Fruit fly (Drosophila melanogaster): ENCODE measurements around the gene Pisd.

- TF ChIP-seq CG12768 (GFP tag; optimal IDR thresholded peaks at IDR 0.05) (no peak), cic (GFP tag; optimal IDR thresholded peaks at IDR 0.05) (no peak), pad (GFP tag; optimal IDR thresholded peaks at IDR 0.05) (no peak), CG5204 (GFP tag; optimal IDR thresholded peaks at IDR 0.05) (no peak), Mnt (GFP tag; optimal IDR thresholded peaks at IDR 0.05) (no peak), kay (GFP tag; ENCODE audit: borderline replicate concordance) (no peak), Crg-1 (GFP tag; optimal IDR thresholded peaks at IDR 0.05) (no peak), toe (GFP tag; optimal IDR thresholded peaks at IDR 0.05) (no peak), ovo (GFP tag; optimal IDR thresholded peaks at IDR 0.05) (no peak), CG11617 (GFP tag; optimal IDR thresholded peaks at IDR 0.05) (no peak), CG33017 (tag; optimal IDR thresholded peaks at IDR 0.05) (no peak), tj (GFP tag; optimal IDR thresholded peaks at IDR 0.05) (no peak), cnc (optimal IDR thresholded peaks at IDR 0.05) (no peak), CG7101 (tag; optimal IDR thresholded peaks at IDR 0.05) (no peak)
Measured at dm6 chr3R:24073703-24074102, 23.1 kb downstream of the Pisd start.

Measured in whole organism, adult.